Fruit fly (Drosophila melanogaster) whole organism, embryonic: Measurements from ENCODE around the gene Wdfy2.

ENCODE experiments used
- CG1024 ChIP-seq: fragments of 200-800 bp; sonication (Bioruptor generic); IDR thresholded peaks from 2 replicates; pipeline ENCODE4 v1.3.6; 2022; ENCODE audit warnings: missing biosample characterization, missing genetic modification characterization
- CG10654 ChIP-seq: fragments of 200-800 bp; sonication (Bioruptor generic); optimal IDR thresholded peaks from 2 replicates; lab custom pipeline; 2016; ENCODE audit warnings: missing biosample characterization, missing genetic modification characterization
- CG13424 ChIP-seq: fragments of 200-800 bp; sonication (Bioruptor generic); optimal IDR thresholded peaks from 2 replicates; lab custom pipeline; 2019; ENCODE audit warnings: missing biosample characterization, mild to moderate bottlenecking, missing genetic modification characterization, moderate library complexity
- Fer2 ChIP-seq: fragments of 200-800 bp; sonication (Bioruptor generic); optimal IDR thresholded peaks from 2 replicates; lab custom pipeline; 2018; ENCODE audit warnings: missing biosample characterization, mild to moderate bottlenecking, missing genetic modification characterization, moderate library complexity
- Hr51 ChIP-seq, 2 experiments: fragments of 200-800 bp; sonication (Bioruptor generic); optimal IDR thresholded peaks; 2 replicates in 1 of 2; 3 replicates in 1 of 2; lab custom pipeline; 2016 to 2018; ENCODE audit warnings: missing biosample characterization in 2 of 2, missing genetic modification characterization in 2 of 2, mild to moderate bottlenecking in 1 of 2, moderate library complexity in 1 of 2
- MESR4 ChIP-seq: fragments of 200-800 bp; sonication (Bioruptor generic); optimal IDR thresholded peaks from 2 replicates; lab custom pipeline; 2018; ENCODE audit warnings: missing biosample characterization, mild to moderate bottlenecking, missing genetic modification characterization, moderate library complexity
- Opbp ChIP-seq: fragments of 200-800 bp; sonication (Bioruptor generic); IDR thresholded peaks from 3 replicates; pipeline ENCODE4 v1.3.6; 2022; ENCODE audit warnings: missing biosample characterization, missing genetic modification characterization; ENCODE audit not compliant: partially characterized antibody
- Ptx1 ChIP-seq: fragments of 200-800 bp; sonication (Bioruptor generic); IDR thresholded peaks from 2 replicates; pipeline ENCODE4 v1.3.6; 2022; ENCODE audit warnings: missing biosample characterization, missing genetic modification characterization
- amos ChIP-seq: fragments of 200-800 bp; sonication (Bioruptor generic); IDR thresholded peaks from 2 replicates; pipeline ENCODE4 v1.3.6; 2022; ENCODE audit warnings: missing biosample characterization, missing genetic modification characterization; ENCODE audit not compliant: partially characterized antibody
- da ChIP-seq: fragments of 200-800 bp; sonication (Bioruptor generic); optimal IDR thresholded peaks from 2 replicates; lab custom pipeline; 2016; ENCODE audit warnings: missing biosample characterization, missing genetic modification characterization

DNA sequence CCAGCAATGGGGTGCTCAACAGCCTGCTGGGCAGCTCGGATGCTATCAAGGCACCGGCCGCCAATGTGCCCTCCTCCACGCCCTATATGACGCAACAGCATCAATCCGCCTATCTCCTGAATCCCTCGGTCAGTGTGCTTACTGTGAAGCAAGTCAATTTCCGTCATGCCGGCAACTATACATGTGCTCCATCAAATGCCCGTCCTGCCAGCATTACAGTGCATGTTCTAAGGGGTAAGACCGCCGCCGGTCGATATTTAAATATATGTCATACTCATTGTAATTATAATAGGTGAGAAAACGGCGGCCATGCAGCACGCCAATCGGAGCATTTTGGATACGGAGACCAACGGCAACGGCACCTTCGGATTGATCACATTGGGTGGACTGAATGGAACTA, 44.5 kb upstream of the Wdfy2 start:
- no peak for TF ChIP-seq MESR4 (GFP tag; lab: Kevin White, UChicago)
- no peak for TF ChIP-seq Hr51 (GFP tag; optimal IDR thresholded peaks at IDR 0.05; lab: Kevin White, UChicago)
- TF ChIP-seq amos (GFP tag; lab: Robert Waterston, UW): no peak
- no peak for TF ChIP-seq Opbp (GFP tag; lab: Robert Waterston, UW)
- no peak for TF ChIP-seq CG13424
- no peak for TF ChIP-seq CG10654 (GFP tag; lab: Kevin White, UChicago)
- TF ChIP-seq da (GFP tag; lab: Kevin White, UChicago): no peak
- TF ChIP-seq CG1024 (GFP tag; lab: Robert Waterston, UW): no peak
- TF ChIP-seq Ptx1 (GFP tag; lab: Robert Waterston, UW): no peak
- TF ChIP-seq Fer2 (tag; lab: Kevin White, UChicago): no peak
